Worm (Caenorhabditis elegans) whole organism, mixed stage, embryonic: ENCODE data around the gene clec-143.

Experiments
- M03D4.4 ChIP-seq: sonication (generic microtip); optimal IDR thresholded peaks from 2 replicates; lab custom pipeline; 2017; ENCODE audit warnings: mild to moderate bottlenecking, missing genetic modification characterization, missing compliant biosample characterization
- bed-3 ChIP-seq: fragments of 200-800 bp; sonication (Bioruptor generic); optimal IDR thresholded peaks from 3 replicates; lab custom pipeline; 2018; ENCODE audit warnings: mild to moderate bottlenecking, missing genetic modification characterization, moderate library complexity, missing compliant biosample characterization
- blmp-1 ChIP-seq: fragments of 150-350 bp; optimal IDR thresholded peaks from 2 replicates; lab custom pipeline; 2014; ENCODE audit warnings: missing biosample characterization, missing genetic modification characterization
- ceh-39 ChIP-seq: fragments of 150-350 bp; optimal IDR thresholded peaks from 2 replicates; lab custom pipeline; 2014; ENCODE audit warnings: missing biosample characterization, missing genetic modification characterization
- ceh-43 ChIP-seq: fragments of 200-800 bp; sonication (Bioruptor generic); optimal IDR thresholded peaks from 2 replicates; lab custom pipeline; 2018; ENCODE audit warnings: mild to moderate bottlenecking, missing genetic modification characterization, moderate library complexity, missing compliant biosample characterization
- ces-1 ChIP-seq: fragments of 150-350 bp; optimal IDR thresholded peaks from 2 replicates; lab custom pipeline; 2014; ENCODE audit warnings: missing biosample characterization, missing genetic modification reagents, missing genetic modification characterization
- cnd-1 ChIP-seq: fragments of 200-800 bp; sonication (Bioruptor generic); optimal IDR thresholded peaks from 2 replicates; lab custom pipeline; 2018; ENCODE audit warnings: mild to moderate bottlenecking, missing genetic modification characterization, missing compliant biosample characterization
- drap-1 ChIP-seq: fragments of 200-800 bp; sonication (Bioruptor generic); optimal IDR thresholded peaks from 3 replicates; lab custom pipeline; 2018; ENCODE audit warnings: mild to moderate bottlenecking, missing genetic modification characterization, missing compliant biosample characterization
- elt-1 ChIP-seq: sonication (generic microtip); optimal IDR thresholded peaks from 2 replicates; lab custom pipeline; 2017; ENCODE audit warnings: missing genetic modification characterization, mild to moderate bottlenecking, missing compliant biosample characterization, antibody characterized with exemption, moderate library complexity, borderline replicate concordance; ENCODE audit not compliant: insufficient read depth
- elt-3 ChIP-seq: fragments of 150-350 bp; optimal IDR thresholded peaks from 2 replicates; lab custom pipeline; 2014; ENCODE audit warnings: missing biosample characterization, missing genetic modification characterization
- flh-1 ChIP-seq: fragments of 200-800 bp; sonication (Bioruptor generic); optimal IDR thresholded peaks from 2 replicates; lab custom pipeline; 2018; ENCODE audit warnings: mild to moderate bottlenecking, missing genetic modification characterization, moderate library complexity, missing compliant biosample characterization
- ham-2 ChIP-seq: fragments of 200-800 bp; sonication (Bioruptor generic); optimal IDR thresholded peaks from 2 replicates; lab custom pipeline; 2018; ENCODE audit warnings: mild to moderate bottlenecking, missing genetic modification characterization, missing compliant biosample characterization
- hlh-1 ChIP-seq: fragments of 150-350 bp; optimal IDR thresholded peaks from 2 replicates; lab custom pipeline; 2014; ENCODE audit warnings: missing biosample characterization, missing genetic modification reagents, missing genetic modification characterization
- lin-13 ChIP-seq: fragments of 150-350 bp; optimal IDR thresholded peaks from 2 replicates; lab custom pipeline; 2014; ENCODE audit warnings: missing biosample characterization, missing genetic modification characterization
- lin-32 ChIP-seq: fragments of 200-800 bp; sonication (Bioruptor generic); optimal IDR thresholded peaks from 2 replicates; lab custom pipeline; 2018; ENCODE audit warnings: mild to moderate bottlenecking, missing genetic modification characterization, missing compliant biosample characterization
- lsy-2 ChIP-seq: fragments of 150-350 bp; optimal IDR thresholded peaks from 2 replicates; lab custom pipeline; 2014; ENCODE audit warnings: missing biosample characterization, missing genetic modification characterization
- mep-1 ChIP-seq: fragments of 150-350 bp; optimal IDR thresholded peaks from 2 replicates; lab custom pipeline; 2017; ENCODE audit warnings: missing biosample characterization, missing genetic modification reagents, missing genetic modification characterization, inconsistent platforms
- mls-2 ChIP-seq: sonication (generic microtip); optimal IDR thresholded peaks from 2 replicates; lab custom pipeline; 2016; ENCODE audit warnings: mild to moderate bottlenecking, missing genetic modification characterization, moderate library complexity, missing compliant biosample characterization
- nhr-2 ChIP-seq: fragments of 150-350 bp; optimal IDR thresholded peaks from 2 replicates; lab custom pipeline; 2014; ENCODE audit warnings: missing biosample characterization, missing genetic modification characterization
- nhr-237 ChIP-seq: fragments of 150-350 bp; optimal IDR thresholded peaks from 2 replicates; lab custom pipeline; 2014; ENCODE audit warnings: missing biosample characterization, missing genetic modification characterization
- nhr-28 ChIP-seq: fragments of 150-350 bp; optimal IDR thresholded peaks from 2 replicates; lab custom pipeline; 2014; ENCODE audit warnings: missing biosample characterization, missing genetic modification characterization
- nhr-76 ChIP-seq: sonication (generic microtip); optimal IDR thresholded peaks from 2 replicates; lab custom pipeline; 2017; ENCODE audit warnings: missing biosample characterization, missing genetic modification characterization
- pha-4 ChIP-seq: fragments of 150-350 bp; optimal IDR thresholded peaks from 2 replicates; lab custom pipeline; 2018; ENCODE audit warnings: missing biosample characterization, missing genetic modification reagents, missing genetic modification characterization
- sem-2 ChIP-seq: fragments of 200-800 bp; sonication (Bioruptor generic); optimal IDR thresholded peaks from 2 replicates; lab custom pipeline; 2018; ENCODE audit warnings: mild to moderate bottlenecking, missing genetic modification characterization, missing compliant biosample characterization
- snpc-4 ChIP-seq: fragments of 150-350 bp; optimal IDR thresholded peaks from 2 replicates; lab custom pipeline; 2014; ENCODE audit warnings: missing biosample characterization, missing genetic modification characterization
- sptf-1 ChIP-seq: sonication (generic microtip); optimal IDR thresholded peaks from 2 replicates; lab custom pipeline; 2017; ENCODE audit warnings: mild to moderate bottlenecking, missing genetic modification characterization, moderate library complexity, missing compliant biosample characterization
- tbx-8 ChIP-seq: fragments of 200-800 bp; sonication (Bioruptor generic); optimal IDR thresholded peaks from 2 replicates; lab custom pipeline; 2018; ENCODE audit warnings: mild to moderate bottlenecking, missing genetic modification characterization, moderate library complexity, missing compliant biosample characterization
- unc-120 ChIP-seq: sonication (generic microtip); optimal IDR thresholded peaks from 2 replicates; lab custom pipeline; 2017; ENCODE audit warnings: missing genetic modification characterization, missing compliant biosample characterization; ENCODE audit not compliant: poor library complexity, severe bottlenecking
- unc-39 ChIP-seq: fragments of 150-350 bp; optimal IDR thresholded peaks from 2 replicates; lab custom pipeline; 2014; ENCODE audit warnings: missing biosample characterization, missing genetic modification characterization
- unc-62 ChIP-seq: fragments of 150-350 bp; optimal IDR thresholded peaks from 2 replicates; lab custom pipeline; 2014; ENCODE audit warnings: missing biosample characterization, missing genetic modification reagents, missing genetic modification characterization
- zip-8 ChIP-seq: fragments of 150-350 bp; optimal IDR thresholded peaks from 2 replicates; lab custom pipeline; 2014; ENCODE audit warnings: missing biosample characterization, missing genetic modification characterization
- ztf-11 ChIP-seq: fragments of 150-350 bp; optimal IDR thresholded peaks from 2 replicates; lab custom pipeline; 2014; ENCODE audit warnings: missing biosample characterization, missing genetic modification characterization

The clec-143 gene

ce11 chrII:10502491-10503063 is 32.5 kb upstream of the clec-143 start, which contains the start of gene myrf-1:
TSS of gene myrf-1 (minus strand) at chrII:10502541.
- no peak for TF ChIP-seq lin-32
- TF ChIP-seq nhr-2 (tag; lab: Kevin White, UChicago), result peak; percentile 46
- TF ChIP-seq ztf-11 (tag; lab: Kevin White, UChicago), result peak; percentile 76
- TF ChIP-seq nhr-28 (tag; lab: Kevin White, UChicago), result no peak
- TF ChIP-seq drap-1 (GFP tag; lab: Kevin White, UChicago), result peak; percentile 65
- TF ChIP-seq hlh-1, result peak; percentile 33
- peak; percentile 48 for TF ChIP-seq M03D4.4 (tag; lab: Kevin White, UChicago)
- peak; percentile 39 for TF ChIP-seq unc-62 (GFP tag; lab: Kevin White, UChicago)
- peak; percentile 73 for TF ChIP-seq unc-120 (tag; lab: Kevin White, UChicago)
- no peak for TF ChIP-seq bed-3
- peak; percentile 58 for TF ChIP-seq ces-1 (GFP tag; lab: Kevin White, UChicago)
- no peak for TF ChIP-seq snpc-4
- peak; percentile 68 for TF ChIP-seq mls-2 (tag; lab: Kevin White, UChicago)
- peak; percentile 94 for TF ChIP-seq ham-2 (GFP tag; lab: Kevin White, UChicago)
- no peak for TF ChIP-seq elt-1
- TF ChIP-seq mep-1 (tag; lab: Kevin White, UChicago), result peak; percentile 81
- peak; percentile 74 for TF ChIP-seq sptf-1 (tag; lab: Kevin White, UChicago)
- peak; percentile 44 for TF ChIP-seq pha-4 (tag; lab: Kevin White, UChicago)
- TF ChIP-seq lsy-2 (tag; lab: Kevin White, UChicago), result peak; percentile 33
- TF ChIP-seq tbx-8, result no peak
- no peak for TF ChIP-seq unc-39
- no peak for TF ChIP-seq lin-13 (tag; lab: Kevin White, UChicago)
- peak; percentile 61 for TF ChIP-seq cnd-1 (tag; lab: Kevin White, UChicago)

- TF ChIP-seq sem-2 (GFP tag; lab: Kevin White, UChicago) (no peak), mls-2 (tag; lab: Kevin White, UChicago) (no peak), unc-62 (GFP tag; lab: Kevin White, UChicago) (peak; percentile 57), cnd-1 (tag; lab: Kevin White, UChicago) (no peak), bed-3 (no peak), ces-1 (GFP tag; lab: Kevin White, UChicago) (peak; percentile 37), lsy-2 (tag; lab: Kevin White, UChicago) (no peak), nhr-2 (tag; lab: Kevin White, UChicago) (no peak), tbx-8 (no peak), ceh-43 (GFP tag; lab: Kevin White, UChicago) (no peak), ham-2 (GFP tag; lab: Kevin White, UChicago) (peak; percentile 27), blmp-1 (tag; lab: Kevin White, UChicago) (peak; percentile 3), elt-1 (peak; percentile 65)
Measured at ce11 chrII:10501578-10501977, 31.5 kb upstream of the clec-143 start.

DNA sequence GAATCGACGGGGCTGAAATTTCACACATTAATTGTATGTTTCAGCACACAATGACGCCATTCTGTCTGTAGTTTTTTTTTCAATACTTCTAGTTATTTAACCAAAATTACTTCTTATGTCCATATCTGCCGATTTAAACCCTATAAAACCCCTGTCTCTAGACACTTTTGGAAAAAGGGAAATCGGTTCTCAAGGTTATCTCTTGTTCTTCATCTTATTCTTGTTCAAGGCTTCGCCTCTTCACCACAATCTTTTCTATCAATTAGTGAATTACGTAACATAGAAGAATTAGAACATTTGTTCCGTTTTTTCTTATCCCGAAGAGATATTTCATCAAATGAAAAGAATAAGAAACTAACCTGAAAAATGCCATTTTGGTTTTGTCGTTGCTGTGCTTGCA is 30.6 kb upstream of the clec-143 start:
- TF ChIP-seq nhr-2 (tag; lab: Kevin White, UChicago) (no peak), bed-3 (no peak), ham-2 (GFP tag; lab: Kevin White, UChicago) (no peak), ceh-43 (GFP tag; lab: Kevin White, UChicago) (no peak), flh-1 (no peak), ceh-39 (tag; lab: Kevin White, UChicago) (no peak), M03D4.4 (tag; lab: Kevin White, UChicago) (no peak), hlh-1 (no peak), elt-3 (tag; lab: Kevin White, UChicago) (no peak), tbx-8 (no peak), nhr-237 (tag; lab: Kevin White, UChicago) (no peak), zip-8 (tag; lab: Kevin White, UChicago) (no peak), cnd-1 (tag; lab: Kevin White, UChicago) (no peak), unc-62 (GFP tag; lab: Kevin White, UChicago) (no peak), drap-1 (GFP tag; lab: Kevin White, UChicago) (no peak), lsy-2 (tag; lab: Kevin White, UChicago) (no peak)

DNA sequence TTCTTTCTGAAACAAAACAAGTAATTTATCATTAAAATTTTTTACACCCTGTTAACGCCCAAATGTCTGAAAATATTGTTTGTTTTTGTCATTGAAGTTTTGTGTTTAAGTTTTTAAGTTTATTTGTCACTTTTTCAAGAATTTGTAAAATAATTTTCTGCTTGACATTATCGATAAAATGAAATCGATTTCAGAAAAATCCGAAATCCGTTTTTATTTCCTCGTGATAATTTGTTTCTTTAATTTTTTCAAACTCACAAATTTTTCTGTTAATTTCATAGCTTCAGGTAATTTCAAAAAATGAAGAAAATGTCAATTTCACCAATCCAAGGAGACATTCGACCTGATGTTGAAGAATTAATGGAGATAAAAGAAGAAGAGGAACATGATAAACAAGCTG is 25.8 kb upstream of the clec-143 start, which contains the start of gene ZK666.12:
TSS of gene ZK666.12 (plus strand) at position 301 of the 400 bp plus-strand sequence.
- TF ChIP-seq unc-120 (tag; lab: Kevin White, UChicago) (no peak), sem-2 (GFP tag; lab: Kevin White, UChicago) (no peak), unc-62 (GFP tag; lab: Kevin White, UChicago) (no peak), pha-4 (tag; lab: Kevin White, UChicago) (no peak), nhr-76 (tag; lab: Kevin White, UChicago) (no peak), tbx-8 (no peak), cnd-1 (tag; lab: Kevin White, UChicago) (no peak), elt-1 (no peak), zip-8 (tag; lab: Kevin White, UChicago) (no peak), blmp-1 (tag; lab: Kevin White, UChicago) (no peak), drap-1 (GFP tag; lab: Kevin White, UChicago) (no peak), lsy-2 (tag; lab: Kevin White, UChicago) (no peak)
